Fruit fly (Drosophila melanogaster) whole organism, embryonic: ENCODE measurements around the gene Peritrophin-15a.
A peak's percentile ranks its signal among the peaks of the same experiment; 100 is the strongest.

Source experiments
- Adf1 ChIP-seq: fragments of 200-800 bp; sonication (Bioruptor generic); IDR thresholded peaks from 2 replicates; pipeline ENCODE4 v1.3.6; 2022; ENCODE audit warnings: missing biosample characterization, missing genetic modification characterization
- CG10147 ChIP-seq: fragments of 200-800 bp; sonication (Bioruptor generic); optimal IDR thresholded peaks from 2 replicates; lab custom pipeline; 2019; ENCODE audit warnings: missing biosample characterization, mild to moderate bottlenecking, missing genetic modification characterization, moderate library complexity
- CG13296 ChIP-seq: fragments of 200-800 bp; sonication (Bioruptor generic); optimal IDR thresholded peaks from 3 replicates; lab custom pipeline; 2018; ENCODE audit warnings: missing biosample characterization, mild to moderate bottlenecking, missing genetic modification characterization
- CG15514 ChIP-seq: fragments of 200-800 bp; sonication (Bioruptor generic); optimal IDR thresholded peaks from 3 replicates; lab custom pipeline; 2017; ENCODE audit warnings: missing biosample characterization, missing genetic modification characterization, mild to moderate bottlenecking, moderate library complexity, missing genetic modification reagents
- CG1602 ChIP-seq: fragments of 200-800 bp; sonication (Bioruptor generic); optimal IDR thresholded peaks from 3 replicates; lab custom pipeline; 2016; ENCODE audit warnings: missing biosample characterization, missing genetic modification characterization
- CG16815 ChIP-seq: fragments of 200-800 bp; sonication (Bioruptor generic); optimal IDR thresholded peaks from 3 replicates; lab custom pipeline; 2017; ENCODE audit warnings: missing biosample characterization, mild to moderate bottlenecking, missing genetic modification characterization
- CG17361 ChIP-seq: fragments of 200-800 bp; sonication (Bioruptor generic); IDR thresholded peaks from 3 replicates; pipeline ENCODE4 v1.3.6; 2022; ENCODE audit warnings: missing biosample characterization, missing genetic modification characterization
- CG17829 ChIP-seq: fragments of 200-800 bp; optimal IDR thresholded peaks from 2 replicates; lab custom pipeline; 2019; ENCODE audit warnings: missing biosample characterization, mild to moderate bottlenecking, missing genetic modification characterization, moderate library complexity
- CG18262 ChIP-seq: fragments of 200-800 bp; optimal IDR thresholded peaks from 3 replicates; lab custom pipeline; 2019; ENCODE audit warnings: missing biosample characterization, mild to moderate bottlenecking, missing genetic modification characterization, moderate library complexity
- CG3281 ChIP-seq: fragments of 200-800 bp; sonication (Bioruptor generic); optimal IDR thresholded peaks from 3 replicates; lab custom pipeline; 2017; ENCODE audit warnings: missing biosample characterization, mild to moderate bottlenecking, missing genetic modification characterization
- CG6689 ChIP-seq: fragments of 200-800 bp; sonication (Bioruptor generic); IDR thresholded peaks from 2 replicates; pipeline ENCODE4 v1.3.6; 2022; ENCODE audit warnings: missing biosample characterization, missing genetic modification characterization
- CG6765 ChIP-seq: fragments of 200-800 bp; sonication (Bioruptor generic); optimal IDR thresholded peaks from 3 replicates; lab custom pipeline; 2017; ENCODE audit warnings: missing biosample characterization, mild to moderate bottlenecking, missing genetic modification characterization
- CG7357 ChIP-seq: fragments of 200-800 bp; sonication (Bioruptor generic); IDR thresholded peaks from 3 replicates; pipeline ENCODE4 v1.3.6; 2022; ENCODE audit warnings: missing biosample characterization, missing genetic modification characterization
- CG8924 ChIP-seq: fragments of 200-800 bp; optimal IDR thresholded peaks from 3 replicates; lab custom pipeline; 2019; ENCODE audit warnings: missing biosample characterization, mild to moderate bottlenecking, missing genetic modification characterization, moderate library complexity
- CG9932 ChIP-seq: fragments of 200-800 bp; sonication (Bioruptor generic); IDR thresholded peaks from 2 replicates; pipeline ENCODE4 v1.3.6; 2022; ENCODE audit warnings: missing biosample characterization, missing genetic modification characterization
- CTCF ChIP-seq: fragments of 200-800 bp; sonication (Bioruptor generic); optimal IDR thresholded peaks from 2 replicates; lab custom pipeline; 2017; ENCODE audit warnings: missing biosample characterization, mild to moderate bottlenecking, missing genetic modification characterization, moderate library complexity
- Camta ChIP-seq: fragments of 200-800 bp; sonication (Bioruptor generic); optimal IDR thresholded peaks from 2 replicates; lab custom pipeline; 2016; ENCODE audit warnings: missing biosample characterization, missing genetic modification characterization
- Chrac-16 ChIP-seq: fragments of 200-800 bp; sonication (Bioruptor generic); optimal IDR thresholded peaks from 3 replicates; lab custom pipeline; 2016; ENCODE audit warnings: missing biosample characterization, missing genetic modification characterization
- Dfd ChIP-seq, 2 experiments: fragments of >200 bp; optimal IDR thresholded peaks; 2 replicates each; lab custom pipeline; 2017; ENCODE audit warnings: missing biosample characterization in 2 of 2, missing genetic modification characterization in 2 of 2
- Dip2 ChIP-seq: fragments of 200-800 bp; sonication (Bioruptor generic); IDR thresholded peaks from 2 replicates; pipeline ENCODE4 v1.3.6; 2022; ENCODE audit warnings: missing biosample characterization, missing genetic modification characterization
- Ets97D ChIP-seq: fragments of 200-800 bp; sonication (Bioruptor generic); optimal IDR thresholded peaks from 3 replicates; lab custom pipeline; 2016; ENCODE audit warnings: missing biosample characterization, missing genetic modification characterization
- Gug ChIP-seq: fragments of 200-800 bp; sonication (Bioruptor generic); IDR thresholded peaks from 4 replicates; pipeline ENCODE4 v1.3.6; 2022; ENCODE audit warnings: missing biosample characterization, missing genetic modification characterization
- Hey ChIP-seq: fragments of 200-800 bp; sonication (Bioruptor generic); optimal IDR thresholded peaks from 3 replicates; lab custom pipeline; 2018; ENCODE audit warnings: missing biosample characterization, mild to moderate bottlenecking, missing genetic modification characterization
- Lpt ChIP-seq: fragments of >200 bp; optimal IDR thresholded peaks from 2 replicates; lab custom pipeline; 2018; ENCODE audit warnings: missing biosample characterization, missing genetic modification characterization
- PHDP ChIP-seq: fragments of 200-800 bp; sonication (Bioruptor generic); optimal IDR thresholded peaks from 3 replicates; lab custom pipeline; 2018; ENCODE audit warnings: missing biosample characterization, mild to moderate bottlenecking, missing genetic modification characterization, moderate library complexity
- Side ChIP-seq: fragments of 200-800 bp; sonication (Bioruptor generic); optimal IDR thresholded peaks from 2 replicates; lab custom pipeline; 2016; ENCODE audit warnings: missing biosample characterization, missing genetic modification characterization
- Spps ChIP-seq: fragments of 200-800 bp; sonication (Bioruptor generic); optimal IDR thresholded peaks from 2 replicates; lab custom pipeline; 2018; ENCODE audit warnings: missing biosample characterization, mild to moderate bottlenecking, missing genetic modification characterization
- YL-1 ChIP-seq: fragments of 200-800 bp; sonication (Bioruptor generic); optimal IDR thresholded peaks from 3 replicates; lab custom pipeline; 2017; ENCODE audit warnings: missing biosample characterization, mild to moderate bottlenecking, missing genetic modification characterization
- ato ChIP-seq: fragments of 200-800 bp; sonication (Bioruptor generic); IDR thresholded peaks from 2 replicates; pipeline ENCODE4 v1.3.6; 2022; ENCODE audit warnings: missing biosample characterization, missing genetic modification characterization; ENCODE audit not compliant: partially characterized antibody
- bcd ChIP-seq: fragments of 200-800 bp; sonication (Bioruptor generic); optimal IDR thresholded peaks from 2 replicates; lab custom pipeline; 2017; ENCODE audit warnings: missing biosample characterization, mild to moderate bottlenecking, missing genetic modification characterization
- btn ChIP-seq: fragments of 200-800 bp; sonication (Bioruptor generic); optimal IDR thresholded peaks from 2 replicates; lab custom pipeline; 2016; ENCODE audit warnings: missing biosample characterization, missing genetic modification characterization
- cato ChIP-seq: fragments of 200-800 bp; sonication (Bioruptor generic); optimal IDR thresholded peaks from 2 replicates; lab custom pipeline; 2016; ENCODE audit warnings: missing biosample characterization, missing genetic modification characterization, borderline replicate concordance
- dysf ChIP-seq: fragments of 200-800 bp; sonication (Bioruptor generic); IDR thresholded peaks from 3 replicates; pipeline ENCODE4 v1.3.6; 2022; ENCODE audit warnings: missing biosample characterization, missing genetic modification characterization
- gem ChIP-seq: fragments of 200-800 bp; sonication (Bioruptor generic); optimal IDR thresholded peaks from 2 replicates; lab custom pipeline; 2019; ENCODE audit warnings: missing biosample characterization, mild to moderate bottlenecking, missing genetic modification characterization, moderate library complexity
- gfzf ChIP-seq: fragments of 200-800 bp; sonication (Bioruptor generic); optimal IDR thresholded peaks from 2 replicates; lab custom pipeline; 2016; ENCODE audit warnings: missing biosample characterization, mild to moderate bottlenecking, missing genetic modification characterization, moderate library complexity
- her ChIP-seq: fragments of 200-800 bp; sonication (Bioruptor generic); optimal IDR thresholded peaks from 2 replicates; lab custom pipeline; 2016; ENCODE audit warnings: missing biosample characterization, missing genetic modification characterization
- hkb ChIP-seq, 2 experiments: fragments of 200-800 bp in 1 of 2; fragments of >200 bp in 1 of 2; sonication (Bioruptor generic) in 1 of 2; IDR thresholded peaks in 1 of 2; optimal IDR thresholded peaks in 1 of 2; 2 replicates each; pipeline versions ENCODE4 v1.3.6 to Lab custom; 2017 to 2022; ENCODE audit warnings: missing biosample characterization in 1 of 2, missing genetic modification characterization in 1 of 2
- luna ChIP-seq: fragments of 200-800 bp; sonication (Bioruptor generic); optimal IDR thresholded peaks from 2 replicates; lab custom pipeline; 2016; ENCODE audit warnings: missing biosample characterization, missing genetic modification characterization
- odd ChIP-seq: fragments of 200-800 bp; sonication (Bioruptor generic); optimal IDR thresholded peaks from 2 replicates; lab custom pipeline; 2017; ENCODE audit warnings: missing biosample characterization, mild to moderate bottlenecking, missing genetic modification characterization
- prd ChIP-seq, 3 experiments: fragments of >200 bp in 2 of 3; fragments of 200-800 bp in 1 of 3; sonication (Bioruptor generic) in 1 of 3; optimal IDR thresholded peaks in 2 of 3; IDR thresholded peaks in 1 of 3; 2 replicates in 2 of 3; 3 replicates in 1 of 3; pipeline versions ENCODE4 v1.3.6 to Lab custom; 2017 to 2022; ENCODE audit warnings: missing biosample characterization in 1 of 3, missing genetic modification characterization in 1 of 3
- ro ChIP-seq: fragments of 200-800 bp; sonication (Bioruptor generic); IDR thresholded peaks from 2 replicates; pipeline ENCODE4 v1.3.6; 2022; ENCODE audit warnings: missing biosample characterization, missing genetic modification characterization
- sd ChIP-seq: fragments of 200-800 bp; sonication (Bioruptor generic); optimal IDR thresholded peaks from 3 replicates; lab custom pipeline; 2018; ENCODE audit warnings: missing biosample characterization, mild to moderate bottlenecking, missing genetic modification characterization, moderate library complexity
- sisA ChIP-seq: fragments of 200-800 bp; sonication (Bioruptor generic); IDR thresholded peaks from 2 replicates; pipeline ENCODE4 v1.3.6; 2022; ENCODE audit warnings: missing biosample characterization, missing genetic modification characterization
- ssp ChIP-seq: fragments of 200-800 bp; sonication (Bioruptor generic); IDR thresholded peaks from 2 replicates; pipeline ENCODE4 v1.3.6; 2022; ENCODE audit warnings: missing biosample characterization, missing genetic modification characterization
- stwl ChIP-seq: fragments of 200-800 bp; sonication (Bioruptor generic); optimal IDR thresholded peaks from 3 replicates; lab custom pipeline; 2018; ENCODE audit warnings: missing biosample characterization, mild to moderate bottlenecking, missing genetic modification characterization, moderate library complexity
- tap ChIP-seq: fragments of 200-800 bp; optimal IDR thresholded peaks from 3 replicates; lab custom pipeline; 2019; ENCODE audit warnings: missing biosample characterization, mild to moderate bottlenecking, missing genetic modification characterization, moderate library complexity
- twi ChIP-seq: fragments of 200-800 bp; optimal IDR thresholded peaks from 2 replicates; lab custom pipeline; 2019; ENCODE audit warnings: missing biosample characterization, mild to moderate bottlenecking, missing genetic modification characterization, moderate library complexity
- wek ChIP-seq: fragments of 200-800 bp; sonication (Bioruptor generic); optimal IDR thresholded peaks from 3 replicates; lab custom pipeline; 2018; ENCODE audit warnings: missing biosample characterization, mild to moderate bottlenecking, missing genetic modification characterization, moderate library complexity
- z ChIP-seq: fragments of 200-800 bp; sonication (Bioruptor generic); IDR thresholded peaks from 3 replicates; pipeline ENCODE4 v1.3.6; 2022; ENCODE audit warnings: missing biosample characterization, missing genetic modification characterization

Peritrophin-15a gene

dm6 chr2L:8364006-8364956, 31.6 kb downstream of the Peritrophin-15a start, which contains the start of the genes RpS13 and CSN8 (continued):
- TF ChIP-seq CG15514 (GFP tag; lab: Kevin White, UChicago) = peak; percentile 60
- peak; percentile 60 for TF ChIP-seq CG17829
- TF ChIP-seq sd (tag; lab: Kevin White, UChicago) = peak; percentile 27
- TF ChIP-seq Chrac-16 = no peak
- no peak for TF ChIP-seq CG10147 (GFP tag; lab: Kevin White, UChicago)
- no peak for TF ChIP-seq z (GFP tag; lab: Robert Waterston, UW)
- TF ChIP-seq luna (GFP tag; lab: Kevin White, UChicago) = no peak
- no peak for TF ChIP-seq wek (GFP tag; lab: Kevin White, UChicago)
- peak; percentile 23 for TF ChIP-seq PHDP (tag; lab: Kevin White, UChicago)
- peak; percentile 85 for TF ChIP-seq gfzf (GFP tag; lab: Kevin White, UChicago)
- TF ChIP-seq CG18262 = peak; percentile 38
- TF ChIP-seq CG17361 (GFP tag; lab: Robert Waterston, UW) = no peak
- peak; percentile 85 for TF ChIP-seq stwl (tag; lab: Kevin White, UChicago)
- TF ChIP-seq dysf = no peak
- 0 out of 3 replicates have a peak, but pooled peaks have one; percentile 11 for TF ChIP-seq CG7357 (GFP tag; lab: Robert Waterston, UW)
- TF ChIP-seq hkb (optimal IDR thresholded peaks at IDR 0.05; lab: Kevin White, UChicago) = no peak
- 0 out of 2 replicates have a peak, but pooled peaks have one; percentile 12 for TF ChIP-seq hkb (GFP tag; IDR thresholded peaks at IDR 0.05; lab: Robert Waterston, UW)
- TF ChIP-seq btn = no peak
- peak; percentile 59 for TF ChIP-seq CG6765 (GFP tag; lab: Kevin White, UChicago)
- no peak for TF ChIP-seq ssp (GFP tag; lab: Robert Waterston, UW)
- TF ChIP-seq her (GFP tag; lab: Kevin White, UChicago) = no peak
- no peak for TF ChIP-seq CG16815 (GFP tag; lab: Kevin White, UChicago)
- peak; percentile 29 for TF ChIP-seq gem (tag; lab: Kevin White, UChicago)
- no peak for TF ChIP-seq Side (GFP tag; lab: Kevin White, UChicago)
- peak; percentile 38 for TF ChIP-seq CG8924 (tag; lab: Kevin White, UChicago)
- peak; percentile 55 for TF ChIP-seq CG3281 (GFP tag; lab: Kevin White, UChicago)
- no peak for TF ChIP-seq cato (GFP tag; lab: Kevin White, UChicago)
- TF ChIP-seq twi (tag; lab: Kevin White, UChicago) = peak; percentile 35
- no peak for TF ChIP-seq CG6689
- TF ChIP-seq prd (optimal IDR thresholded peaks at IDR 0.05; lab: Kevin White, UChicago) = no peak
- TF ChIP-seq prd (GFP tag; IDR thresholded peaks at IDR 0.05; lab: Robert Waterston, UW) = no peak
- no peak for TF ChIP-seq Dip2 (GFP tag; lab: Robert Waterston, UW)
- TF ChIP-seq ato (GFP tag; lab: Robert Waterston, UW) = peak; percentile 75
- no peak for TF ChIP-seq Hey
- no peak for TF ChIP-seq Dfd (GFP tag; optimal IDR thresholded peaks at IDR 0.05; lab: Kevin White, UChicago)
- TF ChIP-seq CG9932 (GFP tag; lab: Robert Waterston, UW) = no peak
- no peak for TF ChIP-seq ro (GFP tag; lab: Robert Waterston, UW)
- peak; percentile 95 for TF ChIP-seq Ets97D (GFP tag; lab: Kevin White, UChicago)
- TF ChIP-seq CG1602 = no peak
- no peak for TF ChIP-seq Camta (GFP tag; lab: Kevin White, UChicago)
- peak; percentile 11 for TF ChIP-seq tap (tag; lab: Kevin White, UChicago)
- TF ChIP-seq odd (GFP tag; lab: Kevin White, UChicago) = no peak
- TF ChIP-seq Gug (GFP tag; lab: Robert Waterston, UW) = no peak
- TF ChIP-seq YL-1 (GFP tag; lab: Kevin White, UChicago) = peak; percentile 92
- TF ChIP-seq bcd (GFP tag; lab: Kevin White, UChicago) = peak; percentile 11
- no peak for TF ChIP-seq Spps
- TF ChIP-seq Adf1 (GFP tag; lab: Robert Waterston, UW) = no peak
- peak; percentile 38 for TF ChIP-seq CG13296 (GFP tag; lab: Kevin White, UChicago)
- no peak for TF ChIP-seq sisA
- no peak for TF ChIP-seq Lpt (GFP tag; lab: Kevin White, UChicago)
- peak; percentile 7 for TF ChIP-seq CTCF (GFP tag; lab: Kevin White, UChicago)
